Fruit fly (Drosophila melanogaster) whole organism, embryonic: Measurements from ENCODE around the gene Gdh.

Experiments
- Atf-2 ChIP-seq: fragments of 200-800 bp; sonication (Bioruptor generic); optimal IDR thresholded peaks from 2 replicates; lab custom pipeline; 2016; ENCODE audit warnings: missing biosample characterization, missing genetic modification characterization
- Bgb ChIP-seq: fragments of 200-800 bp; sonication (Bioruptor generic); IDR thresholded peaks from 2 replicates; pipeline ENCODE4 v1.3.6; 2022; ENCODE audit warnings: missing biosample characterization, missing genetic modification characterization; ENCODE audit not compliant: partially characterized antibody
- C15 ChIP-seq: fragments of 200-800 bp; sonication (Bioruptor generic); IDR thresholded peaks from 3 replicates; pipeline ENCODE4 v1.3.6; 2022; ENCODE audit warnings: missing biosample characterization, missing genetic modification characterization
- CG10959 ChIP-seq: fragments of 200-800 bp; sonication (Bioruptor generic); IDR thresholded peaks from 2 replicates; pipeline ENCODE4 v1.3.6; 2022; ENCODE audit warnings: missing biosample characterization, missing genetic modification characterization
- CG14441 ChIP-seq: fragments of 200-800 bp; sonication (Bioruptor generic); IDR thresholded peaks from 2 replicates; pipeline ENCODE4 v1.3.6; 2022; ENCODE audit warnings: missing biosample characterization, missing genetic modification characterization
- CG15479 ChIP-seq: fragments of 200-800 bp; sonication (Bioruptor generic); optimal IDR thresholded peaks from 3 replicates; lab custom pipeline; 2019; ENCODE audit warnings: missing biosample characterization, mild to moderate bottlenecking, missing genetic modification characterization, moderate library complexity
- CG16813 ChIP-seq: fragments of 200-800 bp; sonication (Bioruptor generic); IDR thresholded peaks from 3 replicates; pipeline ENCODE4 v1.3.6; 2022; ENCODE audit warnings: missing biosample characterization, missing genetic modification characterization; ENCODE audit not compliant: partially characterized antibody
- CG17186 ChIP-seq: fragments of 200-800 bp; sonication (Bioruptor generic); optimal IDR thresholded peaks from 3 replicates; lab custom pipeline; 2017; ENCODE audit warnings: missing biosample characterization, missing genetic modification reagents, missing genetic modification characterization
- CG17829 ChIP-seq: fragments of 200-800 bp; optimal IDR thresholded peaks from 2 replicates; lab custom pipeline; 2019; ENCODE audit warnings: missing biosample characterization, mild to moderate bottlenecking, missing genetic modification characterization, moderate library complexity
- CG18262 ChIP-seq: fragments of 200-800 bp; optimal IDR thresholded peaks from 3 replicates; lab custom pipeline; 2019; ENCODE audit warnings: missing biosample characterization, mild to moderate bottlenecking, missing genetic modification characterization, moderate library complexity
- CG2116 ChIP-seq: fragments of 200-800 bp; sonication (Bioruptor generic); optimal IDR thresholded peaks from 3 replicates; lab custom pipeline; 2018; ENCODE audit warnings: missing biosample characterization, mild to moderate bottlenecking, missing genetic modification characterization
- CG3163 ChIP-seq: fragments of 200-800 bp; sonication (Bioruptor generic); optimal IDR thresholded peaks from 3 replicates; lab custom pipeline; 2016; ENCODE audit warnings: missing biosample characterization, missing genetic modification characterization
- CG33213 ChIP-seq: fragments of 200-800 bp; sonication (Bioruptor generic); optimal IDR thresholded peaks from 3 replicates; lab custom pipeline; 2016; ENCODE audit warnings: missing biosample characterization, missing genetic modification characterization
- CG3726 ChIP-seq: fragments of 200-800 bp; sonication (Bioruptor generic); IDR thresholded peaks from 3 replicates; pipeline ENCODE4, ENCODE4 v1.3.6; 2022; ENCODE audit warnings: missing biosample characterization, missing genetic modification characterization
- CG4282 ChIP-seq: fragments of 200-800 bp; sonication (Bioruptor generic); optimal IDR thresholded peaks from 2 replicates; lab custom pipeline; 2016; ENCODE audit warnings: missing biosample characterization, missing genetic modification characterization
- CG6683 ChIP-seq: fragments of 200-800 bp; sonication (Bioruptor generic); optimal IDR thresholded peaks from 2 replicates; lab custom pipeline; 2017; ENCODE audit warnings: missing biosample characterization, mild to moderate bottlenecking, missing genetic modification characterization, missing genetic modification reagents
- CG6765 ChIP-seq: fragments of 200-800 bp; sonication (Bioruptor generic); optimal IDR thresholded peaks from 3 replicates; lab custom pipeline; 2017; ENCODE audit warnings: missing biosample characterization, mild to moderate bottlenecking, missing genetic modification characterization
- CG7839 ChIP-seq: fragments of 200-800 bp; sonication (Bioruptor generic); optimal IDR thresholded peaks from 3 replicates; lab custom pipeline; 2018; ENCODE audit warnings: missing biosample characterization, mild to moderate bottlenecking, missing genetic modification characterization, moderate library complexity
- CG8765 ChIP-seq: fragments of 200-800 bp; sonication (Bioruptor generic); IDR thresholded peaks from 2 replicates; pipeline ENCODE4 v1.3.6; 2022; ENCODE audit warnings: missing biosample characterization, missing genetic modification characterization
- CG9817 ChIP-seq: fragments of 200-800 bp; sonication (Bioruptor generic); optimal IDR thresholded peaks from 2 replicates; lab custom pipeline; 2018; ENCODE audit warnings: missing biosample characterization, mild to moderate bottlenecking, missing genetic modification characterization, moderate library complexity
- CoRest ChIP-seq: fragments of 200-800 bp; sonication (Bioruptor generic); optimal IDR thresholded peaks from 3 replicates; lab custom pipeline; 2018; ENCODE audit warnings: missing biosample characterization, mild to moderate bottlenecking, missing genetic modification characterization, moderate library complexity
- Elba2 ChIP-seq: fragments of 200-800 bp; sonication (Bioruptor generic); optimal IDR thresholded peaks from 3 replicates; lab custom pipeline; 2016; ENCODE audit warnings: missing biosample characterization, missing genetic modification characterization
- Ets97D ChIP-seq: fragments of 200-800 bp; sonication (Bioruptor generic); optimal IDR thresholded peaks from 3 replicates; lab custom pipeline; 2016; ENCODE audit warnings: missing biosample characterization, missing genetic modification characterization
- Fer3 ChIP-seq: fragments of 200-800 bp; sonication (Bioruptor generic); optimal IDR thresholded peaks from 2 replicates; lab custom pipeline; 2018; ENCODE audit warnings: missing biosample characterization, mild to moderate bottlenecking, missing genetic modification characterization, moderate library complexity
- HmgD ChIP-seq: fragments of 200-800 bp; sonication (Bioruptor generic); optimal IDR thresholded peaks from 3 replicates; lab custom pipeline; 2016; ENCODE audit warnings: missing biosample characterization, missing genetic modification characterization
- Hmr ChIP-seq: fragments of 200-800 bp; sonication (Bioruptor generic); optimal IDR thresholded peaks from 3 replicates; lab custom pipeline; 2017; ENCODE audit warnings: mild to moderate bottlenecking, missing biosample characterization, missing genetic modification reagents, missing genetic modification characterization
- Hr51 ChIP-seq, 2 experiments: fragments of 200-800 bp; sonication (Bioruptor generic); optimal IDR thresholded peaks; 2 replicates in 1 of 2; 3 replicates in 1 of 2; lab custom pipeline; 2016 to 2018; ENCODE audit warnings: missing biosample characterization in 2 of 2, missing genetic modification characterization in 2 of 2, mild to moderate bottlenecking in 1 of 2, moderate library complexity in 1 of 2
- Nf-YB ChIP-seq: fragments of 200-800 bp; sonication (Bioruptor generic); optimal IDR thresholded peaks from 3 replicates; lab custom pipeline; 2019; ENCODE audit warnings: missing biosample characterization, mild to moderate bottlenecking, missing genetic modification characterization, moderate library complexity
- Ravus ChIP-seq: fragments of 200-800 bp; sonication (Bioruptor generic); IDR thresholded peaks from 2 replicates; pipeline ENCODE4 v1.3.6; 2022; ENCODE audit warnings: missing biosample characterization, missing genetic modification characterization
- Sin3A ChIP-seq: fragments of >200 bp; optimal IDR thresholded peaks from 2 replicates; lab custom pipeline; 2018
- Sry-β ChIP-seq: fragments of 200-800 bp; sonication (Bioruptor generic); optimal IDR thresholded peaks from 2 replicates; lab custom pipeline; 2018; ENCODE audit warnings: missing biosample characterization, mild to moderate bottlenecking, missing genetic modification characterization, moderate library complexity
- ab ChIP-seq: fragments of 200-800 bp; sonication (Bioruptor generic); optimal IDR thresholded peaks from 2 replicates; lab custom pipeline; 2016; ENCODE audit warnings: missing biosample characterization, missing genetic modification characterization
- bowl ChIP-seq: fragments of 200-800 bp; sonication (Bioruptor generic); IDR thresholded peaks from 2 replicates; pipeline ENCODE4 v1.3.6; 2022; ENCODE audit warnings: missing biosample characterization, missing genetic modification characterization
- btn ChIP-seq: fragments of 200-800 bp; sonication (Bioruptor generic); optimal IDR thresholded peaks from 2 replicates; lab custom pipeline; 2016; ENCODE audit warnings: missing biosample characterization, missing genetic modification characterization
- croc ChIP-seq: fragments of 200-800 bp; sonication (Bioruptor generic); conservative IDR thresholded peaks from 3 replicates; pipeline ENCODE4 v1.3.6; 2022; ENCODE audit warnings: missing biosample characterization, missing genetic modification characterization
- da ChIP-seq: fragments of 200-800 bp; sonication (Bioruptor generic); optimal IDR thresholded peaks from 2 replicates; lab custom pipeline; 2016; ENCODE audit warnings: missing biosample characterization, missing genetic modification characterization
- dm ChIP-seq: fragments of 200-800 bp; sonication (Bioruptor generic); optimal IDR thresholded peaks from 3 replicates; lab custom pipeline; 2016; ENCODE audit warnings: missing biosample characterization, missing genetic modification characterization
- ewg ChIP-seq: fragments of 200-800 bp; sonication (Bioruptor generic); optimal IDR thresholded peaks from 3 replicates; lab custom pipeline; 2017; ENCODE audit warnings: mild to moderate bottlenecking, missing biosample characterization, missing genetic modification reagents, missing genetic modification characterization
- lab ChIP-seq: fragments of 200-800 bp; sonication (Bioruptor generic); optimal IDR thresholded peaks from 3 replicates; lab custom pipeline; 2017; ENCODE audit warnings: missing biosample characterization, missing genetic modification characterization, mild to moderate bottlenecking, moderate library complexity, missing genetic modification reagents
- nmo ChIP-seq: fragments of 200-800 bp; sonication (Bioruptor generic); optimal IDR thresholded peaks from 2 replicates; lab custom pipeline; 2018; ENCODE audit warnings: missing biosample characterization, mild to moderate bottlenecking, missing genetic modification characterization, moderate library complexity
- pita ChIP-seq: fragments of 200-800 bp; sonication (Bioruptor generic); optimal IDR thresholded peaks from 2 replicates; lab custom pipeline; 2017; ENCODE audit warnings: missing biosample characterization, mild to moderate bottlenecking, missing genetic modification characterization
- pum ChIP-seq: fragments of 200-800 bp; sonication (Bioruptor generic); optimal IDR thresholded peaks from 2 replicates; lab custom pipeline; 2016; ENCODE audit warnings: missing biosample characterization, missing genetic modification characterization
- run ChIP-seq: fragments of 200-800 bp; sonication (Bioruptor generic); optimal IDR thresholded peaks from 3 replicates; lab custom pipeline; 2018; ENCODE audit warnings: missing biosample characterization, mild to moderate bottlenecking, missing genetic modification characterization
- sc ChIP-seq, 3 experiments: fragments of >200 bp in 2 of 3; fragments of 200-800 bp in 1 of 3; sonication (Bioruptor generic) in 1 of 3; optimal IDR thresholded peaks; 2 replicates in 2 of 3; 3 replicates in 1 of 3; lab custom pipeline; 2017; ENCODE audit warnings: mild to moderate bottlenecking in 1 of 3, missing biosample characterization in 1 of 3, missing genetic modification characterization in 1 of 3, missing genetic modification reagents in 1 of 3
- schlank ChIP-seq: fragments of 200-800 bp; sonication (Bioruptor generic); optimal IDR thresholded peaks from 2 replicates; lab custom pipeline; 2018; ENCODE audit warnings: missing biosample characterization, mild to moderate bottlenecking, missing genetic modification characterization
- sqz ChIP-seq: fragments of 200-800 bp; sonication (Bioruptor generic); optimal IDR thresholded peaks from 3 replicates; lab custom pipeline; 2018; ENCODE audit warnings: missing biosample characterization, mild to moderate bottlenecking, missing genetic modification characterization
- tll ChIP-seq, 2 experiments: fragments of 200-800 bp in 1 of 2; fragments of >200 bp in 1 of 2; sonication (Bioruptor generic) in 1 of 2; optimal IDR thresholded peaks; 2 replicates each; lab custom pipeline; 2017 to 2019; ENCODE audit warnings: missing biosample characterization in 2 of 2, missing genetic modification characterization in 2 of 2, mild to moderate bottlenecking in 1 of 2, moderate library complexity in 1 of 2

Gdh gene

dm6 chr3R:23933684-23934575, 9.0 kb downstream of the Gdh start, which contains the start of gene CG5854 (continued):
- TF ChIP-seq bowl (GFP tag; lab: Robert Waterston, UW) = peak; percentile 38; the same call in 1 of the 2 replicates
- no peak for TF ChIP-seq Bgb (GFP tag; lab: Robert Waterston, UW)
- peak; percentile 73 for TF ChIP-seq ewg (GFP tag; lab: Kevin White, UChicago)
- TF ChIP-seq CG33213 = peak; percentile 56
- peak; percentile 55 for TF ChIP-seq Nf-YB (GFP tag; lab: Kevin White, UChicago)
- peak; percentile 68 for TF ChIP-seq Atf-2 (GFP tag; lab: Kevin White, UChicago)
- no peak for TF ChIP-seq CG6683 (GFP tag; lab: Kevin White, UChicago)
- TF ChIP-seq Elba2 (GFP tag; lab: Kevin White, UChicago) = no peak
- 0 out of 3 replicates have a peak, but pooled peaks have one; percentile 58 for TF ChIP-seq C15 (GFP tag; lab: Robert Waterston, UW)
- peak; percentile 64 for TF ChIP-seq pum (GFP tag; lab: Kevin White, UChicago)
- TF ChIP-seq lab = peak; percentile 89
- TF ChIP-seq CG10959 (GFP tag; lab: Robert Waterston, UW) = peak; percentile 42; the same call in 1 of the 2 replicates
- TF ChIP-seq run = peak; percentile 38
- TF ChIP-seq CG8765 (GFP tag; lab: Robert Waterston, UW) = no peak
- TF ChIP-seq Ravus (GFP tag; lab: Robert Waterston, UW) = no peak; the same call in 1 of the 2 replicates
- no peak for TF ChIP-seq sc (optimal IDR thresholded peaks at IDR 0.05; lab: Kevin White, UChicago)
- peak; percentile 62 for TF ChIP-seq sc (GFP tag; optimal IDR thresholded peaks at IDR 0.05; lab: Kevin White, UChicago)
- peak; percentile 16 for TF ChIP-seq ab (GFP tag; lab: Kevin White, UChicago)
- peak; percentile 62; the same call in 1 of the 2 replicates for TF ChIP-seq CG14441
- TF ChIP-seq CG17186 (GFP tag; lab: Kevin White, UChicago) = peak; percentile 11
- peak; percentile 11 for TF ChIP-seq CG9817 (tag; lab: Kevin White, UChicago)
- no peak for TF ChIP-seq pita
- no peak for TF ChIP-seq sqz (GFP tag; lab: Kevin White, UChicago)
- peak; percentile 21 for TF ChIP-seq CG2116 (GFP tag; lab: Kevin White, UChicago)
- peak; percentile 61 for TF ChIP-seq Sin3A
- TF ChIP-seq CG15479 (GFP tag; lab: Kevin White, UChicago) = peak; percentile 24
- no peak for TF ChIP-seq tll (GFP tag; optimal IDR thresholded peaks at IDR 0.05; lab: Kevin White, UChicago)
- peak; percentile 47; the same call in 2 of the 3 replicates for TF ChIP-seq croc (GFP tag; lab: Robert Waterston, UW)
- peak; percentile 70 for TF ChIP-seq CG7839 (tag; lab: Kevin White, UChicago)
- peak; percentile 55 for TF ChIP-seq nmo (GFP tag; lab: Kevin White, UChicago)
- TF ChIP-seq CG3726 (GFP tag; lab: Robert Waterston, UW) = peak; percentile 70; the same call in 1 of the 3 replicates
- peak; percentile 80 for TF ChIP-seq CG18262
- TF ChIP-seq dm (GFP tag; lab: Kevin White, UChicago) = peak; percentile 4
- peak; percentile 42 for TF ChIP-seq schlank (tag; lab: Kevin White, UChicago)
- TF ChIP-seq CG6765 (GFP tag; lab: Kevin White, UChicago) = peak; percentile 67
- TF ChIP-seq CG16813 = peak; percentile 38; the same call in 1 of the 3 replicates
- TF ChIP-seq Hr51 (GFP tag; optimal IDR thresholded peaks at IDR 0.05; lab: Kevin White, UChicago) = peak; percentile 57 to 78
- TF ChIP-seq Fer3 (tag; lab: Kevin White, UChicago) = peak; percentile 73
- TF ChIP-seq Ets97D (GFP tag; lab: Kevin White, UChicago) = peak; percentile 60
- TF ChIP-seq Hmr = peak; percentile 68
- TF ChIP-seq CG17829 (tag; lab: Kevin White, UChicago) = peak; percentile 59
- TF ChIP-seq da (GFP tag; lab: Kevin White, UChicago) = peak; percentile 42
- no peak for TF ChIP-seq Sry-β (GFP tag; lab: Kevin White, UChicago)
- peak; percentile 67 for TF ChIP-seq btn (GFP tag; lab: Kevin White, UChicago)
- peak; percentile 52 for TF ChIP-seq CoRest (tag; lab: Kevin White, UChicago)
- TF ChIP-seq HmgD = no peak
- peak; percentile 60 for TF ChIP-seq CG4282
- TF ChIP-seq CG3163 (GFP tag; lab: Kevin White, UChicago) = peak; percentile 23
